Fruit fly (Drosophila melanogaster) whole organism, embryonic: ENCODE data around the gene Agpat1.

Experiments used
- ATbp ChIP-seq: fragments of 200-800 bp; sonication (Bioruptor generic); optimal IDR thresholded peaks from 2 replicates; lab custom pipeline; 2017; ENCODE audit warnings: missing biosample characterization, mild to moderate bottlenecking, missing genetic modification characterization, missing genetic modification reagents
- Ada2b ChIP-seq: fragments of 200-800 bp; sonication (Bioruptor generic); IDR thresholded peaks from 2 replicates; pipeline ENCODE4 v1.3.6; 2022; ENCODE audit warnings: missing biosample characterization, missing genetic modification characterization
- Aef1 ChIP-seq: fragments of 200-800 bp; sonication (Bioruptor generic); IDR thresholded peaks from 3 replicates; pipeline ENCODE4 v1.3.6; 2022; ENCODE audit warnings: missing biosample characterization, missing genetic modification characterization
- B-H1 ChIP-seq: fragments of 200-800 bp; sonication (Bioruptor generic); IDR thresholded peaks from 3 replicates; pipeline ENCODE4 v1.3.6; 2022; ENCODE audit warnings: missing biosample characterization, missing genetic modification characterization
- CG11085 ChIP-seq: fragments of 200-800 bp; sonication (Bioruptor generic); IDR thresholded peaks from 2 replicates; pipeline ENCODE4 v1.3.6; 2022; ENCODE audit warnings: missing biosample characterization, missing genetic modification characterization
- CG11093 ChIP-seq: fragments of 200-800 bp; sonication (Bioruptor generic); IDR thresholded peaks from 3 replicates; pipeline ENCODE4 v1.3.6; 2022; ENCODE audit warnings: missing biosample characterization, missing genetic modification characterization
- CG12236 ChIP-seq: fragments of 200-800 bp; sonication (Bioruptor generic); optimal IDR thresholded peaks from 2 replicates; lab custom pipeline; 2016; ENCODE audit warnings: missing biosample characterization, missing genetic modification characterization
- CG12769 ChIP-seq: fragments of 200-800 bp; sonication (Bioruptor generic); optimal IDR thresholded peaks from 2 replicates; lab custom pipeline; 2019; ENCODE audit warnings: missing biosample characterization, mild to moderate bottlenecking, missing genetic modification characterization, moderate library complexity
- CG13424 ChIP-seq: fragments of 200-800 bp; sonication (Bioruptor generic); optimal IDR thresholded peaks from 2 replicates; lab custom pipeline; 2019; ENCODE audit warnings: missing biosample characterization, mild to moderate bottlenecking, missing genetic modification characterization, moderate library complexity
- CG14965 ChIP-seq: fragments of 200-800 bp; sonication (Bioruptor generic); optimal IDR thresholded peaks from 2 replicates; lab custom pipeline; 2016; ENCODE audit warnings: missing biosample characterization, missing genetic modification characterization, borderline replicate concordance
- CG17385 ChIP-seq: fragments of 200-800 bp; sonication (Bioruptor generic); optimal IDR thresholded peaks from 3 replicates; lab custom pipeline; 2018; ENCODE audit warnings: missing biosample characterization, mild to moderate bottlenecking, missing genetic modification characterization
- CG1832 ChIP-seq: fragments of 200-800 bp; sonication (Bioruptor generic); optimal IDR thresholded peaks from 2 replicates; lab custom pipeline; 2017; ENCODE audit warnings: missing biosample characterization, mild to moderate bottlenecking, missing genetic modification characterization, inconsistent platforms
- CG2202 ChIP-seq: fragments of 200-800 bp; sonication (Bioruptor generic); optimal IDR thresholded peaks from 2 replicates; lab custom pipeline; 2018; ENCODE audit warnings: missing biosample characterization, mild to moderate bottlenecking, missing genetic modification characterization
- CG2889 ChIP-seq: fragments of 200-800 bp; sonication (Bioruptor generic); IDR thresholded peaks from 3 replicates; pipeline ENCODE4 v1.3.6; 2022; ENCODE audit warnings: missing biosample characterization, missing genetic modification characterization
- CG30020 ChIP-seq: fragments of 200-800 bp; optimal IDR thresholded peaks from 2 replicates; lab custom pipeline; 2019; ENCODE audit warnings: missing biosample characterization, mild to moderate bottlenecking, missing genetic modification characterization, moderate library complexity
- CG3995 ChIP-seq: fragments of 200-800 bp; sonication (Bioruptor generic); optimal IDR thresholded peaks from 3 replicates; lab custom pipeline; 2016; ENCODE audit warnings: missing biosample characterization, missing genetic modification characterization
- CG6689 ChIP-seq: fragments of 200-800 bp; sonication (Bioruptor generic); IDR thresholded peaks from 2 replicates; pipeline ENCODE4 v1.3.6; 2022; ENCODE audit warnings: missing biosample characterization, missing genetic modification characterization
- CG7556 ChIP-seq: fragments of 200-800 bp; sonication (Bioruptor generic); optimal IDR thresholded peaks from 2 replicates; lab custom pipeline; 2017; ENCODE audit warnings: missing biosample characterization, mild to moderate bottlenecking, missing genetic modification characterization
- CG7745 ChIP-seq: fragments of 200-800 bp; sonication (Bioruptor generic); optimal IDR thresholded peaks from 2 replicates; lab custom pipeline; 2018; ENCODE audit warnings: missing biosample characterization, mild to moderate bottlenecking, missing genetic modification characterization, moderate library complexity
- CG7963 ChIP-seq: fragments of 200-800 bp; sonication (Bioruptor generic); IDR thresholded peaks from 3 replicates; pipeline ENCODE4 v1.3.6; 2022; ENCODE audit warnings: missing biosample characterization, missing genetic modification characterization; ENCODE audit not compliant: partially characterized antibody
- CHES-1-like ChIP-seq: fragments of 200-800 bp; sonication (Bioruptor generic); optimal IDR thresholded peaks from 2 replicates; lab custom pipeline; 2016; ENCODE audit warnings: missing biosample characterization, missing genetic modification characterization
- D19A ChIP-seq: fragments of 200-800 bp; optimal IDR thresholded peaks from 3 replicates; lab custom pipeline; 2019; ENCODE audit warnings: missing biosample characterization, mild to moderate bottlenecking, missing genetic modification characterization, moderate library complexity
- Dfd ChIP-seq, 2 experiments: fragments of >200 bp; optimal IDR thresholded peaks; 2 replicates each; lab custom pipeline; 2017; ENCODE audit warnings: missing biosample characterization in 2 of 2, missing genetic modification characterization in 2 of 2
- HLH3B ChIP-seq: fragments of 200-800 bp; sonication (Bioruptor generic); IDR thresholded peaks from 2 replicates; pipeline ENCODE4 v1.3.6; 2022; ENCODE audit warnings: missing biosample characterization, missing genetic modification characterization
- HLHmδ ChIP-seq: fragments of 200-800 bp; sonication (Bioruptor generic); optimal IDR thresholded peaks from 2 replicates; lab custom pipeline; 2018; ENCODE audit warnings: missing biosample characterization, mild to moderate bottlenecking, missing genetic modification characterization, moderate library complexity
- HmgZ ChIP-seq: fragments of 200-800 bp; sonication (Bioruptor generic); optimal IDR thresholded peaks from 2 replicates; lab custom pipeline; 2018; ENCODE audit warnings: missing biosample characterization, mild to moderate bottlenecking, missing genetic modification characterization
- Lim3 ChIP-seq: fragments of 200-800 bp; sonication (Bioruptor generic); IDR thresholded peaks from 2 replicates; pipeline ENCODE4 v1.3.6; 2022; ENCODE audit warnings: missing biosample characterization, missing genetic modification characterization
- NfI ChIP-seq: fragments of 200-800 bp; sonication (Bioruptor generic); optimal IDR thresholded peaks from 3 replicates; lab custom pipeline; 2018; ENCODE audit warnings: missing biosample characterization, mild to moderate bottlenecking, missing genetic modification characterization, moderate library complexity
- Stat92E ChIP-seq, 3 experiments: fragments of >200 bp in 2 of 3; fragments of 200-800 bp in 1 of 3; sonication (Bioruptor generic) in 1 of 3; optimal IDR thresholded peaks; 2 replicates each; lab custom pipeline; 2017 to 2019; ENCODE audit warnings: missing biosample characterization in 3 of 3, missing genetic modification characterization in 3 of 3, mild to moderate bottlenecking in 1 of 3, moderate library complexity in 1 of 3
- bcd ChIP-seq: fragments of 200-800 bp; sonication (Bioruptor generic); optimal IDR thresholded peaks from 2 replicates; lab custom pipeline; 2017; ENCODE audit warnings: missing biosample characterization, mild to moderate bottlenecking, missing genetic modification characterization
- br ChIP-seq: fragments of >200 bp; optimal IDR thresholded peaks from 2 replicates; lab custom pipeline; 2017
- cas ChIP-seq: fragments of 200-800 bp; sonication (Bioruptor generic); IDR thresholded peaks from 2 replicates; pipeline ENCODE4 v1.3.6; 2022; ENCODE audit warnings: missing biosample characterization, missing genetic modification characterization
- croc ChIP-seq: fragments of 200-800 bp; sonication (Bioruptor generic); conservative IDR thresholded peaks from 3 replicates; pipeline ENCODE4 v1.3.6; 2022; ENCODE audit warnings: missing biosample characterization, missing genetic modification characterization
- crol ChIP-seq: fragments of 200-800 bp; sonication (Bioruptor generic); IDR thresholded peaks from 2 replicates; pipeline ENCODE4 v1.3.6; 2022; ENCODE audit warnings: missing biosample characterization, missing genetic modification characterization
- dan ChIP-seq: fragments of 200-800 bp; sonication (Bioruptor generic); IDR thresholded peaks from 2 replicates; pipeline ENCODE4 v1.3.6; 2022; ENCODE audit warnings: missing biosample characterization, missing genetic modification characterization
- fd102C ChIP-seq: fragments of 200-800 bp; sonication (Bioruptor generic); optimal IDR thresholded peaks from 2 replicates; lab custom pipeline; 2018; ENCODE audit warnings: missing biosample characterization, mild to moderate bottlenecking, missing genetic modification characterization, moderate library complexity
- gsb ChIP-seq: fragments of 200-800 bp; sonication (Bioruptor generic); IDR thresholded peaks from 2 replicates; pipeline ENCODE4 v1.3.6; 2022; ENCODE audit warnings: missing biosample characterization, missing genetic modification characterization
- hth ChIP-seq: fragments of >200 bp; optimal IDR thresholded peaks from 2 replicates; lab custom pipeline; 2017; ENCODE audit warnings: inconsistent platforms
- jing ChIP-seq: fragments of 200-800 bp; sonication (Bioruptor generic); optimal IDR thresholded peaks from 2 replicates; lab custom pipeline; 2018; ENCODE audit warnings: missing biosample characterization, mild to moderate bottlenecking, missing genetic modification characterization
- lola ChIP-seq, 3 experiments: fragments of >200 bp in 2 of 3; fragments of 200-800 bp in 1 of 3; sonication (Bioruptor generic) in 1 of 3; optimal IDR thresholded peaks; 2 replicates each; lab custom pipeline; 2017 to 2019; ENCODE audit warnings: missing biosample characterization in 3 of 3, missing genetic modification characterization in 3 of 3, mild to moderate bottlenecking in 1 of 3, moderate library complexity in 1 of 3
- luna ChIP-seq: fragments of 200-800 bp; sonication (Bioruptor generic); optimal IDR thresholded peaks from 2 replicates; lab custom pipeline; 2016; ENCODE audit warnings: missing biosample characterization, missing genetic modification characterization
- oc ChIP-seq: fragments of 200-800 bp; sonication (Bioruptor generic); optimal IDR thresholded peaks from 2 replicates; lab custom pipeline; 2018; ENCODE audit warnings: missing biosample characterization, mild to moderate bottlenecking, missing genetic modification characterization, moderate library complexity
- onecut ChIP-seq: fragments of 200-800 bp; sonication (Bioruptor generic); IDR thresholded peaks from 2 replicates; pipeline ENCODE4 v1.3.6; 2022; ENCODE audit warnings: missing biosample characterization, missing genetic modification characterization
- pros ChIP-seq: fragments of 200-800 bp; sonication (Bioruptor generic); optimal IDR thresholded peaks from 3 replicates; lab custom pipeline; 2019; ENCODE audit warnings: missing biosample characterization, mild to moderate bottlenecking, missing genetic modification characterization, moderate library complexity
- pum ChIP-seq: fragments of 200-800 bp; sonication (Bioruptor generic); optimal IDR thresholded peaks from 2 replicates; lab custom pipeline; 2016; ENCODE audit warnings: missing biosample characterization, missing genetic modification characterization
- sens-2 ChIP-seq: fragments of 200-800 bp; sonication (Bioruptor generic); IDR thresholded peaks from 2 replicates; pipeline ENCODE4 v1.3.6; 2022; ENCODE audit warnings: missing biosample characterization, missing genetic modification characterization
- sim ChIP-seq: fragments of 200-800 bp; sonication (Bioruptor generic); IDR thresholded peaks from 2 replicates; pipeline ENCODE4 v1.3.6; 2022; ENCODE audit warnings: missing biosample characterization, missing genetic modification characterization
- slbo ChIP-seq: fragments of 200-800 bp; sonication (Bioruptor generic); IDR thresholded peaks from 2 replicates; pipeline ENCODE4 v1.3.6; 2022; ENCODE audit warnings: missing biosample characterization, missing genetic modification characterization
- tgo ChIP-seq: fragments of 200-800 bp; sonication (Bioruptor generic); IDR thresholded peaks from 3 replicates; pipeline ENCODE4 v1.3.6; 2022; ENCODE audit warnings: missing biosample characterization, missing genetic modification characterization
- zfh1 ChIP-seq: fragments of 200-800 bp; sonication (Bioruptor generic); IDR thresholded peaks from 3 replicates; pipeline ENCODE4 v1.3.6; 2022; ENCODE audit warnings: missing biosample characterization, missing genetic modification characterization

Agpat1 gene

dm6 chrX:12750928-12751631 lies 14.0 kb upstream of the Agpat1 start (continued):
- TF ChIP-seq NfI (peak; percentile 100), Lim3 (GFP tag; lab: Robert Waterston, UW) (peak; percentile 98), CG2889 (GFP tag; lab: Robert Waterston, UW) (peak; percentile 100), D19A (peak; percentile 98), tgo (GFP tag; lab: Robert Waterston, UW) (peak; percentile 100), crol (GFP tag; lab: Robert Waterston, UW) (peak; percentile 74), zfh1 (peak; percentile 99), CG1832 (no peak), hth (no peak), CG3995 (peak; percentile 91), Dfd (GFP tag; optimal IDR thresholded peaks at IDR 0.05; lab: Kevin White, UChicago) (peak in 1 of 2 experiments; percentile 96), CG30020 (tag; lab: Kevin White, UChicago) (peak; percentile 92), CG11085 (peak; percentile 99), lola (GFP tag; optimal IDR thresholded peaks at IDR 0.05; lab: Kevin White, UChicago) (peak in 2 of 3 experiments; percentile 40 to 100), slbo (peak; percentile 100), CG7556 (GFP tag; lab: Kevin White, UChicago) (peak; percentile 100), CG17385 (GFP tag; lab: Kevin White, UChicago) (peak; percentile 100), bcd (GFP tag; lab: Kevin White, UChicago) (peak; percentile 100), CG12236 (GFP tag; lab: Kevin White, UChicago) (peak; percentile 99), cas (GFP tag; lab: Robert Waterston, UW) (peak; percentile 99), CG7963 (GFP tag; lab: Robert Waterston, UW) (peak; percentile 62; the same call in 2 of the 3 replicates), CG7745 (tag; lab: Kevin White, UChicago) (peak; percentile 1), CHES-1-like (GFP tag; lab: Kevin White, UChicago) (peak; percentile 100), sim (GFP tag; lab: Robert Waterston, UW) (peak; percentile 96), croc (GFP tag; lab: Robert Waterston, UW) (peak; percentile 99), HmgZ (tag; lab: Kevin White, UChicago) (peak; percentile 100), ATbp (peak; percentile 100), HLH3B (peak; percentile 99), dan (GFP tag; lab: Robert Waterston, UW) (peak; percentile 85), Stat92E (GFP tag; optimal IDR thresholded peaks at IDR 0.05; lab: Kevin White, UChicago) (peak in 2 of 3 experiments; percentile 52 to 98), oc (tag; lab: Kevin White, UChicago) (peak; percentile 99), pros (no peak), fd102C (peak; percentile 96), gsb (GFP tag; lab: Robert Waterston, UW) (peak; percentile 99), CG13424 (peak; percentile 100), CG14965 (GFP tag; lab: Kevin White, UChicago) (peak; percentile 94), br (lab: Kevin White, UChicago) (no peak), Aef1 (GFP tag; lab: Robert Waterston, UW) (peak; percentile 100), B-H1 (GFP tag; lab: Robert Waterston, UW) (peak; percentile 99), CG11093 (peak; percentile 99), onecut (peak; percentile 97), sens-2 (GFP tag; lab: Robert Waterston, UW) (peak; percentile 97), CG6689 (GFP tag; lab: Robert Waterston, UW) (peak; percentile 99), pum (GFP tag; lab: Kevin White, UChicago) (peak; percentile 99), Ada2b (GFP tag; lab: Robert Waterston, UW) (peak; percentile 100), luna (GFP tag; lab: Kevin White, UChicago) (peak; percentile 100), HLHmδ (GFP tag; lab: Kevin White, UChicago) (no peak), CG2202 (tag; lab: Kevin White, UChicago) (peak; percentile 95), jing (GFP tag; lab: Kevin White, UChicago) (peak; percentile 99), CG12769 (peak; percentile 100)
